Worm (Caenorhabditis elegans) whole organism, mixed stage, embryonic: ENCODE data around the gene cul-6.

Source experiments
- M03D4.4 ChIP-seq: sonication (generic microtip); optimal IDR thresholded peaks from 2 replicates; lab custom pipeline; 2017; ENCODE audit warnings: mild to moderate bottlenecking, missing genetic modification characterization, missing compliant biosample characterization
- bed-3 ChIP-seq: fragments of 200-800 bp; sonication (Bioruptor generic); optimal IDR thresholded peaks from 3 replicates; lab custom pipeline; 2018; ENCODE audit warnings: mild to moderate bottlenecking, missing genetic modification characterization, moderate library complexity, missing compliant biosample characterization
- blmp-1 ChIP-seq: fragments of 150-350 bp; optimal IDR thresholded peaks from 2 replicates; lab custom pipeline; 2014; ENCODE audit warnings: missing biosample characterization, missing genetic modification characterization
- ceh-39 ChIP-seq: fragments of 150-350 bp; optimal IDR thresholded peaks from 2 replicates; lab custom pipeline; 2014; ENCODE audit warnings: missing biosample characterization, missing genetic modification characterization
- ceh-43 ChIP-seq: fragments of 200-800 bp; sonication (Bioruptor generic); optimal IDR thresholded peaks from 2 replicates; lab custom pipeline; 2018; ENCODE audit warnings: mild to moderate bottlenecking, missing genetic modification characterization, moderate library complexity, missing compliant biosample characterization
- ceh-83 ChIP-seq: fragments of 200-800 bp; sonication (Bioruptor generic); optimal IDR thresholded peaks from 2 replicates; lab custom pipeline; 2018; ENCODE audit warnings: mild to moderate bottlenecking, missing genetic modification characterization, missing compliant biosample characterization
- ces-1 ChIP-seq: fragments of 150-350 bp; optimal IDR thresholded peaks from 2 replicates; lab custom pipeline; 2014; ENCODE audit warnings: missing biosample characterization, missing genetic modification reagents, missing genetic modification characterization
- cnd-1 ChIP-seq: fragments of 200-800 bp; sonication (Bioruptor generic); optimal IDR thresholded peaks from 2 replicates; lab custom pipeline; 2018; ENCODE audit warnings: mild to moderate bottlenecking, missing genetic modification characterization, missing compliant biosample characterization
- drap-1 ChIP-seq: fragments of 200-800 bp; sonication (Bioruptor generic); optimal IDR thresholded peaks from 3 replicates; lab custom pipeline; 2018; ENCODE audit warnings: mild to moderate bottlenecking, missing genetic modification characterization, missing compliant biosample characterization
- elt-1 ChIP-seq: sonication (generic microtip); optimal IDR thresholded peaks from 2 replicates; lab custom pipeline; 2017; ENCODE audit warnings: missing genetic modification characterization, mild to moderate bottlenecking, missing compliant biosample characterization, antibody characterized with exemption, moderate library complexity, borderline replicate concordance; ENCODE audit not compliant: insufficient read depth
- elt-3 ChIP-seq: fragments of 150-350 bp; optimal IDR thresholded peaks from 2 replicates; lab custom pipeline; 2014; ENCODE audit warnings: missing biosample characterization, missing genetic modification characterization
- flh-1 ChIP-seq: fragments of 200-800 bp; sonication (Bioruptor generic); optimal IDR thresholded peaks from 2 replicates; lab custom pipeline; 2018; ENCODE audit warnings: mild to moderate bottlenecking, missing genetic modification characterization, moderate library complexity, missing compliant biosample characterization
- ham-2 ChIP-seq: fragments of 200-800 bp; sonication (Bioruptor generic); optimal IDR thresholded peaks from 2 replicates; lab custom pipeline; 2018; ENCODE audit warnings: mild to moderate bottlenecking, missing genetic modification characterization, missing compliant biosample characterization
- hlh-1 ChIP-seq: fragments of 150-350 bp; optimal IDR thresholded peaks from 2 replicates; lab custom pipeline; 2014; ENCODE audit warnings: missing biosample characterization, missing genetic modification reagents, missing genetic modification characterization
- lin-13 ChIP-seq: fragments of 150-350 bp; optimal IDR thresholded peaks from 2 replicates; lab custom pipeline; 2014; ENCODE audit warnings: missing biosample characterization, missing genetic modification characterization
- lin-32 ChIP-seq: fragments of 200-800 bp; sonication (Bioruptor generic); optimal IDR thresholded peaks from 2 replicates; lab custom pipeline; 2018; ENCODE audit warnings: mild to moderate bottlenecking, missing genetic modification characterization, missing compliant biosample characterization
- lsy-2 ChIP-seq: fragments of 150-350 bp; optimal IDR thresholded peaks from 2 replicates; lab custom pipeline; 2014; ENCODE audit warnings: missing biosample characterization, missing genetic modification characterization
- mab-5 ChIP-seq: fragments of 150-350 bp; optimal IDR thresholded peaks from 2 replicates; lab custom pipeline; 2014; ENCODE audit warnings: missing biosample characterization, missing genetic modification characterization
- mep-1 ChIP-seq: fragments of 150-350 bp; optimal IDR thresholded peaks from 2 replicates; lab custom pipeline; 2017; ENCODE audit warnings: missing biosample characterization, missing genetic modification reagents, missing genetic modification characterization, inconsistent platforms
- mls-2 ChIP-seq: sonication (generic microtip); optimal IDR thresholded peaks from 2 replicates; lab custom pipeline; 2016; ENCODE audit warnings: mild to moderate bottlenecking, missing genetic modification characterization, moderate library complexity, missing compliant biosample characterization
- nhr-12 ChIP-seq: fragments of 150-350 bp; optimal IDR thresholded peaks from 2 replicates; lab custom pipeline; 2014; ENCODE audit warnings: missing biosample characterization, missing genetic modification characterization
- nhr-2 ChIP-seq: fragments of 150-350 bp; optimal IDR thresholded peaks from 2 replicates; lab custom pipeline; 2014; ENCODE audit warnings: missing biosample characterization, missing genetic modification characterization
- nhr-237 ChIP-seq: fragments of 150-350 bp; optimal IDR thresholded peaks from 2 replicates; lab custom pipeline; 2014; ENCODE audit warnings: missing biosample characterization, missing genetic modification characterization
- nhr-28 ChIP-seq: fragments of 150-350 bp; optimal IDR thresholded peaks from 2 replicates; lab custom pipeline; 2014; ENCODE audit warnings: missing biosample characterization, missing genetic modification characterization
- nhr-76 ChIP-seq: sonication (generic microtip); optimal IDR thresholded peaks from 2 replicates; lab custom pipeline; 2017; ENCODE audit warnings: missing biosample characterization, missing genetic modification characterization
- pha-4 ChIP-seq: fragments of 150-350 bp; optimal IDR thresholded peaks from 2 replicates; lab custom pipeline; 2018; ENCODE audit warnings: missing biosample characterization, missing genetic modification reagents, missing genetic modification characterization
- sem-2 ChIP-seq: fragments of 200-800 bp; sonication (Bioruptor generic); optimal IDR thresholded peaks from 2 replicates; lab custom pipeline; 2018; ENCODE audit warnings: mild to moderate bottlenecking, missing genetic modification characterization, missing compliant biosample characterization
- snpc-4 ChIP-seq: fragments of 150-350 bp; optimal IDR thresholded peaks from 2 replicates; lab custom pipeline; 2014; ENCODE audit warnings: missing biosample characterization, missing genetic modification characterization
- sptf-1 ChIP-seq: sonication (generic microtip); optimal IDR thresholded peaks from 2 replicates; lab custom pipeline; 2017; ENCODE audit warnings: mild to moderate bottlenecking, missing genetic modification characterization, moderate library complexity, missing compliant biosample characterization
- tbx-8 ChIP-seq: fragments of 200-800 bp; sonication (Bioruptor generic); optimal IDR thresholded peaks from 2 replicates; lab custom pipeline; 2018; ENCODE audit warnings: mild to moderate bottlenecking, missing genetic modification characterization, moderate library complexity, missing compliant biosample characterization
- unc-120 ChIP-seq: sonication (generic microtip); optimal IDR thresholded peaks from 2 replicates; lab custom pipeline; 2017; ENCODE audit warnings: missing genetic modification characterization, missing compliant biosample characterization; ENCODE audit not compliant: poor library complexity, severe bottlenecking
- unc-39 ChIP-seq: fragments of 150-350 bp; optimal IDR thresholded peaks from 2 replicates; lab custom pipeline; 2014; ENCODE audit warnings: missing biosample characterization, missing genetic modification characterization
- unc-62 ChIP-seq: fragments of 150-350 bp; optimal IDR thresholded peaks from 2 replicates; lab custom pipeline; 2014; ENCODE audit warnings: missing biosample characterization, missing genetic modification reagents, missing genetic modification characterization
- zip-8 ChIP-seq: fragments of 150-350 bp; optimal IDR thresholded peaks from 2 replicates; lab custom pipeline; 2014; ENCODE audit warnings: missing biosample characterization, missing genetic modification characterization
- ztf-11 ChIP-seq: fragments of 150-350 bp; optimal IDR thresholded peaks from 2 replicates; lab custom pipeline; 2014; ENCODE audit warnings: missing biosample characterization, missing genetic modification characterization

The cul-6 gene

DNA sequence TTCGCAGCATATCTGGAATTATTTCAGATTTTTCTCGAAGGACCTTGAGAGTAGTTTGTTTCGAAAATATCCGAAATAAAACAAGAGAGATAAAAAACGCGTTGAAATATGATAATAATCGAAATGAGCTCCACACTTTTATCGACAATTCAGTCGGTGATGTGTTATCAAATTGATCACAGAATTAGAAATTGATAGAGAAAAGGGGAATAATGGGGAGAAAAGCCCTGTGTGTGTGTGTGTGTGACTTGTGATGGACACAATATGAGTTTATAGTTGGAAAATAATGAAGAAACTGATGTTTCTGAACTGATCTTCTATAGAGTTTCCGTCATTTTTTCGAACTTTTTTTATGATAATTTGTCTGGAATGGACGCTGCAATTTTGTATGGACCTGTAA lies 8.9 kb upstream of the cul-6 start, which contains the start of gene pgp-1:
TSS of gene pgp-1 (minus strand) at position 12 of the 400 bp plus-strand sequence.
- no peak for TF ChIP-seq ceh-43
- TF ChIP-seq ces-1 (GFP tag; lab: Kevin White, UChicago): no peak
- no peak for TF ChIP-seq ztf-11 (tag; lab: Kevin White, UChicago)
- TF ChIP-seq unc-39 (tag; lab: Kevin White, UChicago): no peak
- no peak for TF ChIP-seq mep-1 (tag; lab: Kevin White, UChicago)
- TF ChIP-seq zip-8: no peak
- no peak for TF ChIP-seq sptf-1 (tag; lab: Kevin White, UChicago)
- TF ChIP-seq lin-13 (tag; lab: Kevin White, UChicago): no peak
- no peak for TF ChIP-seq unc-120 (tag; lab: Kevin White, UChicago)
- TF ChIP-seq nhr-2 (tag; lab: Kevin White, UChicago): no peak
- TF ChIP-seq ceh-39: no peak
- no peak for TF ChIP-seq ham-2 (GFP tag; lab: Kevin White, UChicago)
- no peak for TF ChIP-seq nhr-28 (tag; lab: Kevin White, UChicago)
- no peak for TF ChIP-seq cnd-1 (tag; lab: Kevin White, UChicago)
- no peak for TF ChIP-seq sem-2
- no peak for TF ChIP-seq mab-5
- no peak for TF ChIP-seq pha-4 (tag; lab: Kevin White, UChicago)
- no peak for TF ChIP-seq blmp-1 (tag; lab: Kevin White, UChicago)

ce11 chrIV:12596960-12597359 lies 6.7 kb upstream of the cul-6 start:
- TF ChIP-seq tbx-8 (no peak), lsy-2 (tag; lab: Kevin White, UChicago) (no peak), nhr-28 (tag; lab: Kevin White, UChicago) (no peak), M03D4.4 (tag; lab: Kevin White, UChicago) (no peak), ceh-43 (no peak), pha-4 (tag; lab: Kevin White, UChicago) (no peak), nhr-76 (tag; lab: Kevin White, UChicago) (no peak), unc-62 (GFP tag; lab: Kevin White, UChicago) (no peak), lin-32 (GFP tag; lab: Kevin White, UChicago) (no peak), mls-2 (no peak), flh-1 (GFP tag; lab: Kevin White, UChicago) (no peak), zip-8 (no peak), mab-5 (no peak), sem-2 (no peak), ceh-39 (no peak)

DNA sequence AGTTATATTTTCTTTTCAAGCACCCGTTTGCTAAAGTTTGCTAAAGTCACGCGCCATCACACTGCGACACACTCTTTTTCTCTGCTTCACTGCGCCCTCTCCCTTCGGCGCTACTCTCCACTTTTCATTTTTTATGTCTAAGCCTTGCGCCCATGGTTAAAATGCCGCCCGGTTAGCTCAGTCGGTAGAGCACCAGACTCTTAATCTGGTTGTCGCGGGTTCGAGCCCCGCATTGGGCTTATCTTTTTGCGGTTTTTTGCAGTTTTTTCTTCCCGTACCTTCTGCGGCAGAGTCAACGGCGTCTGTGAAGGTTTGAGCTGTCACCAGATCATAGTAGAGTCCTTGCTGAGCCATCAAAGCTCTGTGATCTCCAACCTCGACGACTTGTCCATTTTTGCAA lies 4.3 kb upstream of the cul-6 start:
- peak; percentile 62 for TF ChIP-seq M03D4.4 (tag; lab: Kevin White, UChicago)
- no peak for TF ChIP-seq unc-39 (tag; lab: Kevin White, UChicago)
- no peak for TF ChIP-seq ztf-11 (tag; lab: Kevin White, UChicago)
- TF ChIP-seq ceh-43: peak; percentile 48
- peak; percentile 53 for TF ChIP-seq bed-3 (GFP tag; lab: Kevin White, UChicago)
- no peak for TF ChIP-seq nhr-2 (tag; lab: Kevin White, UChicago)
- TF ChIP-seq nhr-237 (tag; lab: Kevin White, UChicago): peak; percentile 18
- TF ChIP-seq ces-1 (GFP tag; lab: Kevin White, UChicago): no peak
- peak; percentile 65 for TF ChIP-seq lin-32 (GFP tag; lab: Kevin White, UChicago)
- no peak for TF ChIP-seq mab-5
- peak; percentile 80 for TF ChIP-seq mls-2
- peak; percentile 32 for TF ChIP-seq hlh-1 (tag; lab: Kevin White, UChicago)
- no peak for TF ChIP-seq lin-13 (tag; lab: Kevin White, UChicago)
- no peak for TF ChIP-seq snpc-4
- TF ChIP-seq ham-2 (GFP tag; lab: Kevin White, UChicago): peak; percentile 77
- TF ChIP-seq nhr-76 (tag; lab: Kevin White, UChicago): no peak
- TF ChIP-seq sptf-1 (tag; lab: Kevin White, UChicago): peak; percentile 84
- TF ChIP-seq nhr-28 (tag; lab: Kevin White, UChicago): no peak
- TF ChIP-seq flh-1 (GFP tag; lab: Kevin White, UChicago): peak; percentile 55
- no peak for TF ChIP-seq unc-62 (GFP tag; lab: Kevin White, UChicago)
- TF ChIP-seq nhr-12 (tag; lab: Kevin White, UChicago): no peak
- no peak for TF ChIP-seq blmp-1 (tag; lab: Kevin White, UChicago)
- TF ChIP-seq elt-3 (tag; lab: Kevin White, UChicago): no peak
- no peak for TF ChIP-seq lsy-2 (tag; lab: Kevin White, UChicago)
- TF ChIP-seq drap-1 (GFP tag; lab: Kevin White, UChicago): peak; percentile 82
- TF ChIP-seq zip-8: no peak
- TF ChIP-seq ceh-83 (GFP tag; lab: Kevin White, UChicago): peak; percentile 86
- TF ChIP-seq ceh-39: no peak
- peak; percentile 86 for TF ChIP-seq unc-120 (tag; lab: Kevin White, UChicago)
- peak; percentile 41 for TF ChIP-seq mep-1 (tag; lab: Kevin White, UChicago)
- peak; percentile 30 for TF ChIP-seq sem-2
- TF ChIP-seq pha-4 (tag; lab: Kevin White, UChicago): peak; percentile 12
- no peak for TF ChIP-seq elt-1 (tag; lab: Kevin White, UChicago)
- no peak for TF ChIP-seq tbx-8
- TF ChIP-seq cnd-1 (tag; lab: Kevin White, UChicago): no peak
- TF ChIP-seq, all 35 proteins: peak for 16
